Fruit fly (Drosophila melanogaster) whole organism, embryonic: ENCODE results near the gene Irc.
A peak's percentile ranks its signal among the peaks of the same experiment; 100 is the strongest.

Experiments used
- Aef1 ChIP-seq: fragments of 200-800 bp; sonication (Bioruptor generic); IDR thresholded peaks from 3 replicates; pipeline ENCODE4 v1.3.6; 2022; ENCODE audit warnings: missing biosample characterization, missing genetic modification characterization
- BEAF-32 ChIP-seq: fragments of 200-800 bp; sonication (Bioruptor generic); optimal IDR thresholded peaks from 3 replicates; lab custom pipeline; 2017; ENCODE audit warnings: missing biosample characterization, missing genetic modification characterization, mild to moderate bottlenecking, moderate library complexity, missing genetic modification reagents
- CG10565 ChIP-seq: fragments of 200-800 bp; sonication (Bioruptor generic); optimal IDR thresholded peaks from 3 replicates; lab custom pipeline; 2016; ENCODE audit warnings: missing biosample characterization, mild to moderate bottlenecking, missing genetic modification characterization
- CG12299 ChIP-seq: fragments of 200-800 bp; sonication (Bioruptor generic); optimal IDR thresholded peaks from 2 replicates; lab custom pipeline; 2018; ENCODE audit warnings: missing biosample characterization, mild to moderate bottlenecking, missing genetic modification characterization
- CG13894 ChIP-seq: fragments of 200-800 bp; sonication (Bioruptor generic); optimal IDR thresholded peaks from 3 replicates; lab custom pipeline; 2018; ENCODE audit warnings: missing biosample characterization, mild to moderate bottlenecking, missing genetic modification characterization, moderate library complexity
- CG1529 ChIP-seq: fragments of 200-800 bp; sonication (Bioruptor generic); optimal IDR thresholded peaks from 3 replicates; lab custom pipeline; 2018; ENCODE audit warnings: missing biosample characterization, missing genetic modification characterization
- CG15514 ChIP-seq: fragments of 200-800 bp; sonication (Bioruptor generic); optimal IDR thresholded peaks from 3 replicates; lab custom pipeline; 2017; ENCODE audit warnings: missing biosample characterization, missing genetic modification characterization, mild to moderate bottlenecking, moderate library complexity, missing genetic modification reagents
- CG17328 ChIP-seq: fragments of 200-800 bp; sonication (Bioruptor generic); IDR thresholded peaks from 2 replicates; pipeline ENCODE4 v1.3.6; 2022; ENCODE audit warnings: missing biosample characterization, missing genetic modification characterization
- CG18599 ChIP-seq: fragments of 200-800 bp; sonication (Bioruptor generic); optimal IDR thresholded peaks from 3 replicates; lab custom pipeline; 2017; ENCODE audit warnings: missing biosample characterization, missing genetic modification characterization, mild to moderate bottlenecking, moderate library complexity, missing genetic modification reagents
- CG6791 ChIP-seq: fragments of 200-800 bp; sonication (Bioruptor generic); IDR thresholded peaks from 3 replicates; pipeline ENCODE4 v1.3.6; 2022; ENCODE audit warnings: missing biosample characterization, missing genetic modification characterization; ENCODE audit not compliant: partially characterized antibody
- CG7357 ChIP-seq: fragments of 200-800 bp; sonication (Bioruptor generic); IDR thresholded peaks from 3 replicates; pipeline ENCODE4 v1.3.6; 2022; ENCODE audit warnings: missing biosample characterization, missing genetic modification characterization
- CG7928 ChIP-seq: fragments of 200-800 bp; sonication (Bioruptor generic); optimal IDR thresholded peaks from 2 replicates; lab custom pipeline; 2017; ENCODE audit warnings: missing biosample characterization, mild to moderate bottlenecking, missing genetic modification characterization
- CG9609 ChIP-seq: fragments of 200-800 bp; sonication (Bioruptor generic); optimal IDR thresholded peaks from 3 replicates; lab custom pipeline; 2016; ENCODE audit warnings: missing biosample characterization, missing genetic modification characterization
- Chrac-16 ChIP-seq: fragments of 200-800 bp; sonication (Bioruptor generic); optimal IDR thresholded peaks from 3 replicates; lab custom pipeline; 2016; ENCODE audit warnings: missing biosample characterization, missing genetic modification characterization
- Deaf1 ChIP-seq: fragments of 200-800 bp; optimal IDR thresholded peaks from 3 replicates; lab custom pipeline; 2019; ENCODE audit warnings: missing biosample characterization, mild to moderate bottlenecking, missing genetic modification characterization, moderate library complexity
- Dip2 ChIP-seq: fragments of 200-800 bp; sonication (Bioruptor generic); IDR thresholded peaks from 2 replicates; pipeline ENCODE4 v1.3.6; 2022; ENCODE audit warnings: missing biosample characterization, missing genetic modification characterization
- Dp ChIP-seq: fragments of 200-800 bp; sonication (Bioruptor generic); optimal IDR thresholded peaks from 2 replicates; lab custom pipeline; 2018; ENCODE audit warnings: missing biosample characterization, mild to moderate bottlenecking, missing genetic modification characterization, moderate library complexity
- Drgx ChIP-seq: fragments of 200-800 bp; sonication (Bioruptor generic); IDR thresholded peaks from 2 replicates; pipeline ENCODE4 v1.3.6; 2022; ENCODE audit warnings: missing biosample characterization, missing genetic modification characterization
- HLH54F ChIP-seq: fragments of 200-800 bp; sonication (Bioruptor generic); optimal IDR thresholded peaks from 3 replicates; lab custom pipeline; 2016; ENCODE audit warnings: missing biosample characterization, missing genetic modification characterization
- MBD-R2 ChIP-seq: fragments of 200-800 bp; sonication (Bioruptor generic); IDR thresholded peaks from 2 replicates; pipeline ENCODE4 v1.3.6; 2022; ENCODE audit warnings: missing biosample characterization, missing genetic modification characterization
- Max ChIP-seq: fragments of 200-800 bp; sonication (Bioruptor generic); optimal IDR thresholded peaks from 2 replicates; lab custom pipeline; 2016; ENCODE audit warnings: missing biosample characterization, mild to moderate bottlenecking, missing genetic modification characterization
- Mrtf ChIP-seq: fragments of 200-800 bp; sonication (Bioruptor generic); IDR thresholded peaks from 3 replicates; pipeline ENCODE4 v1.3.6; 2022; ENCODE audit warnings: missing biosample characterization, missing genetic modification characterization
- Oaz ChIP-seq: fragments of 200-800 bp; sonication (Bioruptor generic); IDR thresholded peaks from 2 replicates; pipeline ENCODE4 v1.3.6; 2022; ENCODE audit warnings: missing biosample characterization, missing genetic modification characterization
- Sox100B ChIP-seq: fragments of 200-800 bp; sonication (Bioruptor generic); optimal IDR thresholded peaks from 3 replicates; lab custom pipeline; 2018; ENCODE audit warnings: missing biosample characterization, mild to moderate bottlenecking, missing genetic modification characterization
- Spps ChIP-seq: fragments of 200-800 bp; sonication (Bioruptor generic); optimal IDR thresholded peaks from 2 replicates; lab custom pipeline; 2018; ENCODE audit warnings: missing biosample characterization, mild to moderate bottlenecking, missing genetic modification characterization
- Sry-β ChIP-seq: fragments of 200-800 bp; sonication (Bioruptor generic); optimal IDR thresholded peaks from 2 replicates; lab custom pipeline; 2018; ENCODE audit warnings: missing biosample characterization, mild to moderate bottlenecking, missing genetic modification characterization, moderate library complexity
- Vsx1 ChIP-seq: fragments of 200-800 bp; sonication (Bioruptor generic); optimal IDR thresholded peaks from 2 replicates; lab custom pipeline; 2017; ENCODE audit warnings: missing biosample characterization, mild to moderate bottlenecking, missing genetic modification characterization, missing genetic modification reagents
- bcd ChIP-seq: fragments of 200-800 bp; sonication (Bioruptor generic); optimal IDR thresholded peaks from 2 replicates; lab custom pipeline; 2017; ENCODE audit warnings: missing biosample characterization, mild to moderate bottlenecking, missing genetic modification characterization
- cato ChIP-seq: fragments of 200-800 bp; sonication (Bioruptor generic); optimal IDR thresholded peaks from 2 replicates; lab custom pipeline; 2016; ENCODE audit warnings: missing biosample characterization, missing genetic modification characterization, borderline replicate concordance
- cwo ChIP-seq: fragments of 200-800 bp; sonication (Bioruptor generic); optimal IDR thresholded peaks from 3 replicates; lab custom pipeline; 2017; ENCODE audit warnings: missing biosample characterization, missing genetic modification characterization, mild to moderate bottlenecking, moderate library complexity, missing genetic modification reagents
- hbn ChIP-seq: fragments of 200-800 bp; sonication (Bioruptor generic); IDR thresholded peaks from 2 replicates; pipeline ENCODE4 v1.3.6; 2022; ENCODE audit warnings: missing biosample characterization, missing genetic modification characterization; ENCODE audit not compliant: partially characterized antibody
- ind ChIP-seq: fragments of 200-800 bp; sonication (Bioruptor generic); optimal IDR thresholded peaks from 3 replicates; lab custom pipeline; 2016; ENCODE audit warnings: missing biosample characterization, missing genetic modification characterization
- jigr1 ChIP-seq: fragments of 200-800 bp; sonication (Bioruptor generic); IDR thresholded peaks from 3 replicates; pipeline ENCODE4 v1.3.6; 2022; ENCODE audit warnings: missing biosample characterization, missing genetic modification characterization
- jumu ChIP-seq: fragments of 200-800 bp; sonication (Bioruptor generic); optimal IDR thresholded peaks from 3 replicates; lab custom pipeline; 2016; ENCODE audit warnings: missing biosample characterization, missing genetic modification characterization
- ken ChIP-seq: fragments of 200-800 bp; sonication (Bioruptor generic); IDR thresholded peaks from 3 replicates; pipeline ENCODE4 v1.3.6; 2022; ENCODE audit warnings: missing biosample characterization, missing genetic modification characterization
- klu ChIP-seq: fragments of 200-800 bp; sonication (Bioruptor generic); IDR thresholded peaks from 2 replicates; pipeline ENCODE4 v1.3.6; 2022; ENCODE audit warnings: missing biosample characterization, missing genetic modification characterization
- lilli ChIP-seq: fragments of 200-800 bp; sonication (Bioruptor generic); optimal IDR thresholded peaks from 3 replicates; lab custom pipeline; 2016; ENCODE audit warnings: missing biosample characterization, missing genetic modification characterization
- lola ChIP-seq, 3 experiments: fragments of >200 bp in 2 of 3; fragments of 200-800 bp in 1 of 3; sonication (Bioruptor generic) in 1 of 3; optimal IDR thresholded peaks; 2 replicates each; lab custom pipeline; 2017 to 2019; ENCODE audit warnings: missing biosample characterization in 3 of 3, missing genetic modification characterization in 3 of 3, mild to moderate bottlenecking in 1 of 3, moderate library complexity in 1 of 3
- mam ChIP-seq: fragments of 200-800 bp; sonication (Bioruptor generic); optimal IDR thresholded peaks from 3 replicates; lab custom pipeline; 2016; ENCODE audit warnings: missing biosample characterization, missing genetic modification characterization
- peb ChIP-seq: fragments of 200-800 bp; sonication (Bioruptor generic); IDR thresholded peaks from 2 replicates; pipeline ENCODE4 v1.3.6; 2022; ENCODE audit warnings: missing biosample characterization, missing genetic modification characterization
- psq ChIP-seq: fragments of 200-800 bp; sonication (Bioruptor generic); optimal IDR thresholded peaks from 2 replicates; lab custom pipeline; 2017; ENCODE audit warnings: missing biosample characterization, missing genetic modification characterization
- scrt ChIP-seq: fragments of 200-800 bp; sonication (Bioruptor generic); optimal IDR thresholded peaks from 2 replicates; lab custom pipeline; 2018; ENCODE audit warnings: missing biosample characterization, mild to moderate bottlenecking, missing genetic modification characterization, moderate library complexity
- sim ChIP-seq: fragments of 200-800 bp; sonication (Bioruptor generic); IDR thresholded peaks from 2 replicates; pipeline ENCODE4 v1.3.6; 2022; ENCODE audit warnings: missing biosample characterization, missing genetic modification characterization
- so ChIP-seq: fragments of 200-800 bp; sonication (Bioruptor generic); IDR thresholded peaks from 3 replicates; pipeline ENCODE4 v1.3.6; 2022; ENCODE audit warnings: missing biosample characterization, missing genetic modification characterization
- ssp ChIP-seq: fragments of 200-800 bp; sonication (Bioruptor generic); IDR thresholded peaks from 2 replicates; pipeline ENCODE4 v1.3.6; 2022; ENCODE audit warnings: missing biosample characterization, missing genetic modification characterization
- tio ChIP-seq: fragments of 200-800 bp; sonication (Bioruptor generic); optimal IDR thresholded peaks from 2 replicates; lab custom pipeline; 2017; ENCODE audit warnings: missing biosample characterization, missing genetic modification characterization, inconsistent platforms
- tna ChIP-seq: fragments of 200-800 bp; sonication (Bioruptor generic); IDR thresholded peaks from 2 replicates; pipeline ENCODE4 v1.3.6; 2022; ENCODE audit warnings: missing biosample characterization, missing genetic modification characterization; ENCODE audit not compliant: partially characterized antibody
- unc-4 ChIP-seq: fragments of 200-800 bp; sonication (Bioruptor generic); IDR thresholded peaks from 2 replicates; pipeline ENCODE4 v1.3.6; 2022; ENCODE audit warnings: missing biosample characterization, missing genetic modification characterization; ENCODE audit not compliant: partially characterized antibody
- wdn ChIP-seq: fragments of 200-800 bp; sonication (Bioruptor generic); IDR thresholded peaks from 2 replicates; pipeline ENCODE4 v1.3.6; 2022; ENCODE audit warnings: missing biosample characterization, missing genetic modification characterization
- yki ChIP-seq: fragments of >200 bp; optimal IDR thresholded peaks from 3 replicates; lab custom pipeline; 2018

The Irc gene

DNA sequence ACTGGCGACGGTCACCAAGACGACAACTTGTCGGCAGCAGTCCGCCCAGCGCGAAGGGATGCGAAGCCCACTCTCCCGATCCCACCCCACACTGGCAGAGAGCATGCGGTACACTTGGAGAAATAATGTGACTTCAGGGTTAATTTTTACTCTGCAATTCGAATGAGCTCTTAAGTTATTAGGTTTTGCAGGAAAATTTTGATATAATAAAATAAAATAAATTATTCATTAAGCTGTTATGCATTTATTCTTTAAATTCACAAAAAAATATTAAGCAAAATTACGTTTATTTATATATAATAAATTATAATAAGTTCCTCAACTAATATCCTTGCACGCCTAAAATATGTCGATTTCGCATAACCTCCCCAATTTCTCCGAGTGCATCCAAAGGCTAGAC lies 46.2 kb downstream of the Irc start (continued):
- TF ChIP-seq hbn (no peak), lilli (GFP tag; lab: Kevin White, UChicago) (no peak), so (GFP tag; lab: Robert Waterston, UW) (0 out of 3 replicates have a peak, but pooled peaks have one; percentile 12), cato (no peak), lola (GFP tag; optimal IDR thresholded peaks at IDR 0.05; lab: Kevin White, UChicago) (peak in 1 of 3 experiments; percentile 41), unc-4 (GFP tag; lab: Robert Waterston, UW) (no peak), CG18599 (no peak), CG13894 (tag; lab: Kevin White, UChicago) (no peak), ssp (GFP tag; lab: Robert Waterston, UW) (no peak), klu (GFP tag; lab: Robert Waterston, UW) (no peak), Deaf1 (tag; lab: Kevin White, UChicago) (peak; percentile 43), CG9609 (GFP tag; lab: Kevin White, UChicago) (no peak), peb (GFP tag; lab: Robert Waterston, UW) (no peak)

DNA sequence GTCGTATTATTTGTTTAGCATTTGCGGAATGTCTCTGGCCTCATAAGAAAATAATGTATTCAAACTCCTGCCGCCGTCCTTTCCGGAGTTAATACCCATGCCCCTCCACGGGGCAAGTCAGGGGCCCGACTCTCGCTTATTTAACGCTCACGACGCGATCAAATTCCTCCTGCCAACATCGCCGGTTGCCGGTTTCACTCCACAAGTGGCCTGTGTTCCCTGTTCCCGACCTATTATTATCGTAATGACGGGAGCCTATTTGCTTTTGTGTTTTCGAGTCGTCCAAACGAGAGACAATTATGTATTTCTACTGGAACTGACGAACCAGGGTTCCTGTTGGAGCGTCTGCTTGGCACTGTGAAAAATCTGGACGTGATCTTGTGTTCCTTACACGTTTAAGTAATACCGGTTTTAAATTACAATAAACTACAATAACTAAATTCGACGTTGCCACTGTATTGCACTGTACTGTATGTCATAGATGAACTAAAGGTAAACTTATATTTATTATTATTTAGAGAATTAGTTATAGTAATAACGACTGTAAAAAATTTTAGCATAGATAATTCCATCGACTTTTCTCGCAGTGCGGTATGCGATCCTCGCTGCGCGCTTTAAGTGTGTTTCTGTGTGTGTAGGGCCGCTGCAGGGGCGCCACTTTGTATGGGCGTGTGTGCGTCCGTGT lies 49.9 kb downstream of the Irc start:
- no peak for TF ChIP-seq Aef1 (GFP tag; lab: Robert Waterston, UW)
- no peak for TF ChIP-seq CG15514 (GFP tag; lab: Kevin White, UChicago)
- TF ChIP-seq Chrac-16 (GFP tag; lab: Kevin White, UChicago) = peak; percentile 48
- no peak for TF ChIP-seq ken (GFP tag; lab: Robert Waterston, UW)
- TF ChIP-seq MBD-R2 (GFP tag; lab: Robert Waterston, UW) = no peak; the same call in 1 of the 2 replicates
- TF ChIP-seq Sry-β (GFP tag; lab: Kevin White, UChicago) = no peak
- TF ChIP-seq Dp (GFP tag; lab: Kevin White, UChicago) = no peak
- peak; percentile 10 for TF ChIP-seq jumu
- no peak for TF ChIP-seq scrt (GFP tag; lab: Kevin White, UChicago)
- peak; percentile 12; the same call in 1 of the 2 replicates for TF ChIP-seq Drgx (GFP tag; lab: Robert Waterston, UW)
- no peak for TF ChIP-seq jigr1 (GFP tag; lab: Robert Waterston, UW)
- peak; percentile 36 for TF ChIP-seq tio
- TF ChIP-seq cwo (GFP tag; lab: Kevin White, UChicago) = no peak
- TF ChIP-seq Oaz (GFP tag; lab: Robert Waterston, UW) = no peak
- TF ChIP-seq tna = no peak
- no peak for TF ChIP-seq Vsx1 (GFP tag; lab: Kevin White, UChicago)
- no peak for TF ChIP-seq psq (GFP tag; lab: Kevin White, UChicago)
- TF ChIP-seq CG10565 = no peak
- no peak for TF ChIP-seq sim (GFP tag; lab: Robert Waterston, UW)
- no peak for TF ChIP-seq CG7928 (GFP tag; lab: Kevin White, UChicago)
- peak; percentile 6 for TF ChIP-seq bcd (GFP tag; lab: Kevin White, UChicago)
- TF ChIP-seq CG17328 (GFP tag; lab: Robert Waterston, UW) = peak; percentile 52; the same call in 1 of the 2 replicates
- TF ChIP-seq Mrtf (GFP tag; lab: Robert Waterston, UW) = no peak
- TF ChIP-seq CG12299 = no peak
- TF ChIP-seq CG1529 (GFP tag; lab: Kevin White, UChicago) = peak; percentile 50
- TF ChIP-seq Dip2 = no peak
- peak; percentile 18 for TF ChIP-seq Max (GFP tag; lab: Kevin White, UChicago)
- TF ChIP-seq Sox100B (GFP tag; lab: Kevin White, UChicago) = no peak
- TF ChIP-seq HLH54F (GFP tag; lab: Kevin White, UChicago) = no peak
- TF ChIP-seq Spps (tag; lab: Kevin White, UChicago) = peak; percentile 36
- no peak for TF ChIP-seq yki
- TF ChIP-seq CG6791 (GFP tag; lab: Robert Waterston, UW) = no peak
- no peak for TF ChIP-seq ind (GFP tag; lab: Kevin White, UChicago)
- TF ChIP-seq CG7357 (GFP tag; lab: Robert Waterston, UW) = no peak
- no peak for TF ChIP-seq wdn (GFP tag; lab: Robert Waterston, UW)
- no peak for TF ChIP-seq mam (GFP tag; lab: Kevin White, UChicago)
- TF ChIP-seq BEAF-32 = no peak
